Fruit fly (Drosophila melanogaster) whole organism, embryonic: ENCODE data around the gene Jon99Ci.

ENCODE experiments used
- CG10274 ChIP-seq: fragments of 200-800 bp; sonication (Bioruptor generic); optimal IDR thresholded peaks from 3 replicates; lab custom pipeline; 2017; ENCODE audit warnings: missing biosample characterization, mild to moderate bottlenecking, missing genetic modification characterization
- CG11085 ChIP-seq: fragments of 200-800 bp; sonication (Bioruptor generic); IDR thresholded peaks from 2 replicates; pipeline ENCODE4 v1.3.6; 2022; ENCODE audit warnings: missing biosample characterization, missing genetic modification characterization
- CG12769 ChIP-seq: fragments of 200-800 bp; sonication (Bioruptor generic); optimal IDR thresholded peaks from 2 replicates; lab custom pipeline; 2019; ENCODE audit warnings: missing biosample characterization, mild to moderate bottlenecking, missing genetic modification characterization, moderate library complexity
- CG13287 ChIP-seq: fragments of 200-800 bp; sonication (Bioruptor generic); IDR thresholded peaks from 2 replicates; pipeline ENCODE4 v1.3.6; 2022; ENCODE audit warnings: missing biosample characterization, missing genetic modification characterization; ENCODE audit not compliant: partially characterized antibody
- CG13775 ChIP-seq: fragments of 200-800 bp; sonication (Bioruptor generic); optimal IDR thresholded peaks from 3 replicates; lab custom pipeline; 2017; ENCODE audit warnings: missing biosample characterization, mild to moderate bottlenecking, missing genetic modification characterization
- CG14441 ChIP-seq: fragments of 200-800 bp; sonication (Bioruptor generic); IDR thresholded peaks from 2 replicates; pipeline ENCODE4 v1.3.6; 2022; ENCODE audit warnings: missing biosample characterization, missing genetic modification characterization
- CG14860 ChIP-seq: fragments of 200-800 bp; sonication (Bioruptor generic); IDR thresholded peaks from 3 replicates; pipeline ENCODE4 v1.3.6; 2022; ENCODE audit warnings: missing biosample characterization, missing genetic modification characterization; ENCODE audit not compliant: partially characterized antibody
- CG16815 ChIP-seq: fragments of 200-800 bp; sonication (Bioruptor generic); optimal IDR thresholded peaks from 3 replicates; lab custom pipeline; 2017; ENCODE audit warnings: missing biosample characterization, mild to moderate bottlenecking, missing genetic modification characterization
- CG2116 ChIP-seq: fragments of 200-800 bp; sonication (Bioruptor generic); optimal IDR thresholded peaks from 3 replicates; lab custom pipeline; 2018; ENCODE audit warnings: missing biosample characterization, mild to moderate bottlenecking, missing genetic modification characterization
- CG31224 ChIP-seq: fragments of 200-800 bp; sonication (Bioruptor generic); IDR thresholded peaks from 2 replicates; pipeline ENCODE4 v1.3.6; 2022; ENCODE audit warnings: missing biosample characterization, missing genetic modification characterization
- CG3163 ChIP-seq: fragments of 200-800 bp; sonication (Bioruptor generic); optimal IDR thresholded peaks from 3 replicates; lab custom pipeline; 2016; ENCODE audit warnings: missing biosample characterization, missing genetic modification characterization
- CG3281 ChIP-seq: fragments of 200-800 bp; sonication (Bioruptor generic); optimal IDR thresholded peaks from 3 replicates; lab custom pipeline; 2017; ENCODE audit warnings: missing biosample characterization, mild to moderate bottlenecking, missing genetic modification characterization
- CG33557 ChIP-seq: fragments of 200-800 bp; sonication (Bioruptor generic); optimal IDR thresholded peaks from 2 replicates; lab custom pipeline; 2019; ENCODE audit warnings: missing biosample characterization, mild to moderate bottlenecking, missing genetic modification characterization, moderate library complexity
- CG3726 ChIP-seq: fragments of 200-800 bp; sonication (Bioruptor generic); IDR thresholded peaks from 3 replicates; pipeline ENCODE4, ENCODE4 v1.3.6; 2022; ENCODE audit warnings: missing biosample characterization, missing genetic modification characterization
- CG3995 ChIP-seq: fragments of 200-800 bp; sonication (Bioruptor generic); optimal IDR thresholded peaks from 3 replicates; lab custom pipeline; 2016; ENCODE audit warnings: missing biosample characterization, missing genetic modification characterization
- CG4617 ChIP-seq: fragments of 200-800 bp; sonication (Bioruptor generic); optimal IDR thresholded peaks from 3 replicates; lab custom pipeline; 2016; ENCODE audit warnings: missing biosample characterization, missing genetic modification characterization, borderline replicate concordance
- CG6791 ChIP-seq: fragments of 200-800 bp; sonication (Bioruptor generic); IDR thresholded peaks from 3 replicates; pipeline ENCODE4 v1.3.6; 2022; ENCODE audit warnings: missing biosample characterization, missing genetic modification characterization; ENCODE audit not compliant: partially characterized antibody
- CG6854 ChIP-seq: fragments of 200-800 bp; sonication (Bioruptor generic); optimal IDR thresholded peaks from 3 replicates; lab custom pipeline; 2017; ENCODE audit warnings: missing biosample characterization, mild to moderate bottlenecking, missing genetic modification characterization
- CG8924 ChIP-seq: fragments of 200-800 bp; optimal IDR thresholded peaks from 3 replicates; lab custom pipeline; 2019; ENCODE audit warnings: missing biosample characterization, mild to moderate bottlenecking, missing genetic modification characterization, moderate library complexity
- CG9797 ChIP-seq: fragments of 200-800 bp; sonication (Bioruptor generic); optimal IDR thresholded peaks from 3 replicates; lab custom pipeline; 2018; ENCODE audit warnings: missing biosample characterization, mild to moderate bottlenecking, missing genetic modification characterization
- CHES-1-like ChIP-seq: fragments of 200-800 bp; sonication (Bioruptor generic); optimal IDR thresholded peaks from 2 replicates; lab custom pipeline; 2016; ENCODE audit warnings: missing biosample characterization, missing genetic modification characterization
- CoRest ChIP-seq: fragments of 200-800 bp; sonication (Bioruptor generic); optimal IDR thresholded peaks from 3 replicates; lab custom pipeline; 2018; ENCODE audit warnings: missing biosample characterization, mild to moderate bottlenecking, missing genetic modification characterization, moderate library complexity
- CrebB ChIP-seq: fragments of 200-800 bp; sonication (Bioruptor generic); optimal IDR thresholded peaks from 3 replicates; lab custom pipeline; 2018; ENCODE audit warnings: missing biosample characterization, mild to moderate bottlenecking, missing genetic modification characterization
- Dip3 ChIP-seq: fragments of 200-800 bp; sonication (Bioruptor generic); optimal IDR thresholded peaks from 3 replicates; lab custom pipeline; 2016; ENCODE audit warnings: missing biosample characterization, missing genetic modification characterization
- Dp ChIP-seq: fragments of 200-800 bp; sonication (Bioruptor generic); optimal IDR thresholded peaks from 2 replicates; lab custom pipeline; 2018; ENCODE audit warnings: missing biosample characterization, mild to moderate bottlenecking, missing genetic modification characterization, moderate library complexity
- Hey ChIP-seq: fragments of 200-800 bp; sonication (Bioruptor generic); optimal IDR thresholded peaks from 3 replicates; lab custom pipeline; 2018; ENCODE audit warnings: missing biosample characterization, mild to moderate bottlenecking, missing genetic modification characterization
- Hr3 ChIP-seq: fragments of 200-800 bp; sonication (Bioruptor generic); optimal IDR thresholded peaks from 3 replicates; lab custom pipeline; 2016; ENCODE audit warnings: missing biosample characterization, missing genetic modification characterization
- Neu2 ChIP-seq: fragments of 200-800 bp; sonication (Bioruptor generic); optimal IDR thresholded peaks from 3 replicates; lab custom pipeline; 2016; ENCODE audit warnings: missing biosample characterization, missing genetic modification characterization, borderline replicate concordance
- Sin3A ChIP-seq: fragments of >200 bp; optimal IDR thresholded peaks from 2 replicates; lab custom pipeline; 2018
- TFAM ChIP-seq: fragments of 200-800 bp; sonication (Bioruptor generic); optimal IDR thresholded peaks from 2 replicates; lab custom pipeline; 2017; ENCODE audit warnings: missing biosample characterization, missing genetic modification characterization, inconsistent platforms
- YL-1 ChIP-seq: fragments of 200-800 bp; sonication (Bioruptor generic); optimal IDR thresholded peaks from 3 replicates; lab custom pipeline; 2017; ENCODE audit warnings: missing biosample characterization, mild to moderate bottlenecking, missing genetic modification characterization
- amos ChIP-seq: fragments of 200-800 bp; sonication (Bioruptor generic); IDR thresholded peaks from 2 replicates; pipeline ENCODE4 v1.3.6; 2022; ENCODE audit warnings: missing biosample characterization, missing genetic modification characterization; ENCODE audit not compliant: partially characterized antibody
- aop ChIP-seq: fragments of 200-800 bp; sonication (Bioruptor generic); IDR thresholded peaks from 2 replicates; pipeline ENCODE4 v1.3.6; 2022; ENCODE audit warnings: missing biosample characterization, missing genetic modification characterization
- ato ChIP-seq: fragments of 200-800 bp; sonication (Bioruptor generic); IDR thresholded peaks from 2 replicates; pipeline ENCODE4 v1.3.6; 2022; ENCODE audit warnings: missing biosample characterization, missing genetic modification characterization; ENCODE audit not compliant: partially characterized antibody
- bab2 ChIP-seq: fragments of 200-800 bp; sonication (Bioruptor generic); optimal IDR thresholded peaks from 2 replicates; lab custom pipeline; 2016; ENCODE audit warnings: missing biosample characterization, missing genetic modification characterization
- br ChIP-seq: fragments of >200 bp; optimal IDR thresholded peaks from 2 replicates; lab custom pipeline; 2017
- chm ChIP-seq: fragments of 200-800 bp; sonication (Bioruptor generic); IDR thresholded peaks from 2 replicates; pipeline ENCODE4 v1.3.6; 2022; ENCODE audit warnings: missing biosample characterization, missing genetic modification characterization
- corto ChIP-seq: fragments of 200-800 bp; sonication (Bioruptor generic); optimal IDR thresholded peaks from 2 replicates; lab custom pipeline; 2016; ENCODE audit warnings: missing biosample characterization, mild to moderate bottlenecking, missing genetic modification characterization, moderate library complexity
- dimm ChIP-seq: fragments of 200-800 bp; sonication (Bioruptor generic); IDR thresholded peaks from 2 replicates; pipeline ENCODE4 v1.3.6; 2022; ENCODE audit warnings: missing biosample characterization, missing genetic modification characterization
- disco-r ChIP-seq: fragments of 200-800 bp; sonication (Bioruptor generic); optimal IDR thresholded peaks from 2 replicates; lab custom pipeline; 2016; ENCODE audit warnings: missing biosample characterization, missing genetic modification characterization
- exex ChIP-seq: fragments of 200-800 bp; sonication (Bioruptor generic); optimal IDR thresholded peaks from 4 replicates; lab custom pipeline; 2018; ENCODE audit warnings: missing biosample characterization, mild to moderate bottlenecking, missing genetic modification characterization, moderate library complexity
- knrl ChIP-seq: fragments of 200-800 bp; sonication (Bioruptor generic); IDR thresholded peaks from 3 replicates; pipeline ENCODE4 v1.3.6; 2022; ENCODE audit warnings: missing biosample characterization, missing genetic modification characterization; ENCODE audit not compliant: partially characterized antibody
- lola ChIP-seq, 3 experiments: fragments of >200 bp in 2 of 3; fragments of 200-800 bp in 1 of 3; sonication (Bioruptor generic) in 1 of 3; optimal IDR thresholded peaks; 2 replicates each; lab custom pipeline; 2017 to 2019; ENCODE audit warnings: missing biosample characterization in 3 of 3, missing genetic modification characterization in 3 of 3, mild to moderate bottlenecking in 1 of 3, moderate library complexity in 1 of 3
- nau ChIP-seq: fragments of 200-800 bp; sonication (Bioruptor generic); optimal IDR thresholded peaks from 3 replicates; lab custom pipeline; 2017; ENCODE audit warnings: missing biosample characterization, mild to moderate bottlenecking, missing genetic modification characterization, missing genetic modification reagents
- pnt ChIP-seq: fragments of 200-800 bp; sonication (Bioruptor generic); optimal IDR thresholded peaks from 3 replicates; lab custom pipeline; 2016; ENCODE audit warnings: missing biosample characterization, missing genetic modification characterization
- pzg ChIP-seq: fragments of 200-800 bp; sonication (Bioruptor generic); optimal IDR thresholded peaks from 3 replicates; lab custom pipeline; 2018; ENCODE audit warnings: missing biosample characterization, mild to moderate bottlenecking, missing genetic modification characterization, moderate library complexity
- row ChIP-seq: fragments of 200-800 bp; sonication (Bioruptor generic); IDR thresholded peaks from 3 replicates; pipeline ENCODE4 v1.3.6; 2022; ENCODE audit warnings: missing biosample characterization, missing genetic modification characterization
- salm ChIP-seq: fragments of 200-800 bp; sonication (Bioruptor generic); optimal IDR thresholded peaks from 2 replicates; lab custom pipeline; 2018; ENCODE audit warnings: missing biosample characterization, mild to moderate bottlenecking, missing genetic modification characterization
- sc ChIP-seq, 3 experiments: fragments of >200 bp in 2 of 3; fragments of 200-800 bp in 1 of 3; sonication (Bioruptor generic) in 1 of 3; optimal IDR thresholded peaks; 2 replicates in 2 of 3; 3 replicates in 1 of 3; lab custom pipeline; 2017; ENCODE audit warnings: mild to moderate bottlenecking in 1 of 3, missing biosample characterization in 1 of 3, missing genetic modification characterization in 1 of 3, missing genetic modification reagents in 1 of 3
- tx ChIP-seq: fragments of 200-800 bp; sonication (Bioruptor generic); optimal IDR thresholded peaks from 2 replicates; lab custom pipeline; 2016; ENCODE audit warnings: missing biosample characterization, missing genetic modification characterization

Gene Jon99Ci

dm6 chr3R:29933007-29933464, 7.0 kb upstream of the Jon99Ci start, which contains the start of the genes Cog7, CG42557 and CG42558 (continued):
- TF ChIP-seq knrl (GFP tag; lab: Robert Waterston, UW) (peak; percentile 24; the same call in 1 of the 3 replicates), CG8924 (tag; lab: Kevin White, UChicago) (no peak), aop (GFP tag; lab: Robert Waterston, UW) (no peak), YL-1 (GFP tag; lab: Kevin White, UChicago) (peak; percentile 69), lola (GFP tag; optimal IDR thresholded peaks at IDR 0.05; lab: Kevin White, UChicago) (no peak), CG9797 (peak; percentile 70), CG3995 (GFP tag; lab: Kevin White, UChicago) (no peak), CG31224 (GFP tag; lab: Robert Waterston, UW) (no peak), chm (GFP tag; lab: Robert Waterston, UW) (no peak), CG6791 (GFP tag; lab: Robert Waterston, UW) (no peak), disco-r (GFP tag; lab: Kevin White, UChicago) (no peak), Dp (GFP tag; lab: Kevin White, UChicago) (no peak), Dip3 (GFP tag; lab: Kevin White, UChicago) (no peak), CG14441 (GFP tag; lab: Robert Waterston, UW) (no peak), CoRest (tag; lab: Kevin White, UChicago) (peak; percentile 2), corto (no peak), dimm (GFP tag; lab: Robert Waterston, UW) (no peak), sc (optimal IDR thresholded peaks at IDR 0.05; lab: Kevin White, UChicago) (no peak), sc (GFP tag; optimal IDR thresholded peaks at IDR 0.05; lab: Kevin White, UChicago) (no peak), CG2116 (peak; percentile 3), TFAM (GFP tag; lab: Kevin White, UChicago) (no peak), Neu2 (no peak), CG33557 (GFP tag; lab: Kevin White, UChicago) (no peak), CG4617 (GFP tag; lab: Kevin White, UChicago) (peak; percentile 48), nau (no peak), pzg (GFP tag; lab: Kevin White, UChicago) (peak; percentile 33), pnt (GFP tag; lab: Kevin White, UChicago) (no peak), tx (no peak), CHES-1-like (no peak), amos (no peak), bab2 (GFP tag; lab: Kevin White, UChicago) (no peak), CG12769 (tag; lab: Kevin White, UChicago) (no peak), CrebB (tag; lab: Kevin White, UChicago) (no peak), exex (tag; lab: Kevin White, UChicago) (no peak), CG10274 (GFP tag; lab: Kevin White, UChicago) (no peak), CG6854 (GFP tag; lab: Kevin White, UChicago) (no peak), Sin3A (lab: Kevin White, UChicago) (peak; percentile 74), CG13775 (peak; percentile 100), CG3163 (GFP tag; lab: Kevin White, UChicago) (no peak), br (no peak), Hey (tag; lab: Kevin White, UChicago) (no peak), row (GFP tag; lab: Robert Waterston, UW) (peak; percentile 92), CG14860 (GFP tag; lab: Robert Waterston, UW) (no peak), CG3726 (no peak), Hr3 (GFP tag; lab: Kevin White, UChicago) (no peak), CG11085 (GFP tag; lab: Robert Waterston, UW) (no peak), salm (tag; lab: Kevin White, UChicago) (no peak), CG13287 (GFP tag; lab: Robert Waterston, UW) (peak; percentile 57; the same call in 1 of the 2 replicates), CG3281 (GFP tag; lab: Kevin White, UChicago) (no peak), CG16815 (GFP tag; lab: Kevin White, UChicago) (no peak), ato (no peak)
